Fruit fly (Drosophila melanogaster) whole organism, embryonic: ENCODE results near the gene Lgr1.

Experiments
- Blimp-1 ChIP-seq: fragments of 200-800 bp; sonication (Bioruptor generic); optimal IDR thresholded peaks from 3 replicates; lab custom pipeline; 2018; ENCODE audit warnings: missing biosample characterization, missing genetic modification characterization, mild to moderate bottlenecking, moderate library complexity, missing genetic modification reagents
- CG10147 ChIP-seq: fragments of 200-800 bp; sonication (Bioruptor generic); optimal IDR thresholded peaks from 2 replicates; lab custom pipeline; 2019; ENCODE audit warnings: missing biosample characterization, mild to moderate bottlenecking, missing genetic modification characterization, moderate library complexity
- CG10209 ChIP-seq: fragments of 200-800 bp; sonication (Bioruptor generic); optimal IDR thresholded peaks from 3 replicates; lab custom pipeline; 2017; ENCODE audit warnings: missing biosample characterization, mild to moderate bottlenecking, missing genetic modification characterization, missing genetic modification reagents
- CG10431 ChIP-seq: fragments of 200-800 bp; sonication (Bioruptor generic); optimal IDR thresholded peaks from 3 replicates; lab custom pipeline; 2018; ENCODE audit warnings: missing biosample characterization, mild to moderate bottlenecking, missing genetic modification characterization
- CG11504 ChIP-seq: fragments of 200-800 bp; sonication (Bioruptor generic); optimal IDR thresholded peaks from 3 replicates; lab custom pipeline; 2019; ENCODE audit warnings: missing biosample characterization, mild to moderate bottlenecking, missing genetic modification characterization, moderate library complexity
- CG12219 ChIP-seq: fragments of 200-800 bp; sonication (Bioruptor generic); optimal IDR thresholded peaks from 3 replicates; lab custom pipeline; 2018; ENCODE audit warnings: missing biosample characterization, mild to moderate bottlenecking, missing genetic modification characterization
- CG13296 ChIP-seq: fragments of 200-800 bp; sonication (Bioruptor generic); optimal IDR thresholded peaks from 3 replicates; lab custom pipeline; 2018; ENCODE audit warnings: missing biosample characterization, mild to moderate bottlenecking, missing genetic modification characterization
- CG13775 ChIP-seq: fragments of 200-800 bp; sonication (Bioruptor generic); optimal IDR thresholded peaks from 3 replicates; lab custom pipeline; 2017; ENCODE audit warnings: missing biosample characterization, mild to moderate bottlenecking, missing genetic modification characterization
- CG15696 ChIP-seq: fragments of 200-800 bp; sonication (Bioruptor generic); optimal IDR thresholded peaks from 2 replicates; lab custom pipeline; 2019; ENCODE audit warnings: missing biosample characterization, mild to moderate bottlenecking, missing genetic modification characterization, moderate library complexity
- CG17361 ChIP-seq: fragments of 200-800 bp; sonication (Bioruptor generic); IDR thresholded peaks from 3 replicates; pipeline ENCODE4 v1.3.6; 2022; ENCODE audit warnings: missing biosample characterization, missing genetic modification characterization
- CG18262 ChIP-seq: fragments of 200-800 bp; optimal IDR thresholded peaks from 3 replicates; lab custom pipeline; 2019; ENCODE audit warnings: missing biosample characterization, mild to moderate bottlenecking, missing genetic modification characterization, moderate library complexity
- CG18476 ChIP-seq: fragments of 200-800 bp; sonication (Bioruptor generic); optimal IDR thresholded peaks from 2 replicates; lab custom pipeline; 2016; ENCODE audit warnings: missing biosample characterization, mild to moderate bottlenecking, missing genetic modification characterization
- CG3065 ChIP-seq: fragments of 200-800 bp; sonication (Bioruptor generic); optimal IDR thresholded peaks from 2 replicates; lab custom pipeline; 2016; ENCODE audit warnings: missing biosample characterization, missing genetic modification characterization
- CG3407 ChIP-seq: fragments of 200-800 bp; sonication (Bioruptor generic); optimal IDR thresholded peaks from 2 replicates; lab custom pipeline; 2018; ENCODE audit warnings: missing biosample characterization, mild to moderate bottlenecking, missing genetic modification characterization
- CG4360 ChIP-seq: fragments of 200-800 bp; sonication (Bioruptor generic); IDR thresholded peaks from 2 replicates; pipeline ENCODE4 v1.3.6; 2022; ENCODE audit warnings: missing biosample characterization, missing genetic modification characterization
- CG5180 ChIP-seq: fragments of 200-800 bp; sonication (Bioruptor generic); optimal IDR thresholded peaks from 3 replicates; lab custom pipeline; 2017; ENCODE audit warnings: missing biosample characterization, missing genetic modification characterization, mild to moderate bottlenecking, moderate library complexity, missing genetic modification reagents
- CG6683 ChIP-seq: fragments of 200-800 bp; sonication (Bioruptor generic); optimal IDR thresholded peaks from 2 replicates; lab custom pipeline; 2017; ENCODE audit warnings: missing biosample characterization, mild to moderate bottlenecking, missing genetic modification characterization, missing genetic modification reagents
- CG9437 ChIP-seq: fragments of 200-800 bp; sonication (Bioruptor generic); optimal IDR thresholded peaks from 2 replicates; lab custom pipeline; 2018; ENCODE audit warnings: missing biosample characterization, mild to moderate bottlenecking, missing genetic modification characterization
- CoRest ChIP-seq: fragments of 200-800 bp; sonication (Bioruptor generic); optimal IDR thresholded peaks from 3 replicates; lab custom pipeline; 2018; ENCODE audit warnings: missing biosample characterization, mild to moderate bottlenecking, missing genetic modification characterization, moderate library complexity
- Mad ChIP-seq: fragments of 200-800 bp; sonication (Bioruptor generic); optimal IDR thresholded peaks from 2 replicates; lab custom pipeline; 2016; ENCODE audit warnings: missing biosample characterization, missing genetic modification characterization
- NFAT ChIP-seq: fragments of 200-800 bp; sonication (Bioruptor generic); IDR thresholded peaks from 2 replicates; pipeline ENCODE4 v1.3.6; 2022; ENCODE audit warnings: missing biosample characterization, missing genetic modification characterization
- PHDP ChIP-seq: fragments of 200-800 bp; sonication (Bioruptor generic); optimal IDR thresholded peaks from 3 replicates; lab custom pipeline; 2018; ENCODE audit warnings: missing biosample characterization, mild to moderate bottlenecking, missing genetic modification characterization, moderate library complexity
- Rfx ChIP-seq: fragments of 200-800 bp; sonication (Bioruptor generic); IDR thresholded peaks from 2 replicates; pipeline ENCODE4 v1.3.6; 2022; ENCODE audit warnings: missing biosample characterization, missing genetic modification characterization
- Scr ChIP-seq: fragments of 200-800 bp; sonication (Bioruptor generic); IDR thresholded peaks from 2 replicates; pipeline ENCODE4 v1.3.6; 2022; ENCODE audit warnings: missing biosample characterization, missing genetic modification characterization; ENCODE audit not compliant: partially characterized antibody
- Spps ChIP-seq: fragments of 200-800 bp; sonication (Bioruptor generic); optimal IDR thresholded peaks from 2 replicates; lab custom pipeline; 2018; ENCODE audit warnings: missing biosample characterization, mild to moderate bottlenecking, missing genetic modification characterization
- Sry-δ ChIP-seq: fragments of 200-800 bp; sonication (Bioruptor generic); optimal IDR thresholded peaks from 2 replicates; lab custom pipeline; 2016; ENCODE audit warnings: missing biosample characterization, missing genetic modification characterization
- ap ChIP-seq: fragments of 200-800 bp; sonication (Bioruptor generic); IDR thresholded peaks from 2 replicates; pipeline ENCODE4 v1.3.6; 2022; ENCODE audit warnings: missing biosample characterization, missing genetic modification characterization
- cato ChIP-seq: fragments of 200-800 bp; sonication (Bioruptor generic); optimal IDR thresholded peaks from 2 replicates; lab custom pipeline; 2016; ENCODE audit warnings: missing biosample characterization, missing genetic modification characterization, borderline replicate concordance
- chif ChIP-seq, 2 experiments: fragments of 200-800 bp; sonication (Bioruptor generic); optimal IDR thresholded peaks; 3 replicates each; lab custom pipeline; 2016; ENCODE audit warnings: missing biosample characterization in 2 of 2, missing genetic modification characterization in 2 of 2
- chm ChIP-seq: fragments of 200-800 bp; sonication (Bioruptor generic); IDR thresholded peaks from 2 replicates; pipeline ENCODE4 v1.3.6; 2022; ENCODE audit warnings: missing biosample characterization, missing genetic modification characterization
- crc ChIP-seq: fragments of 200-800 bp; sonication (Bioruptor generic); optimal IDR thresholded peaks from 2 replicates; lab custom pipeline; 2016; ENCODE audit warnings: missing biosample characterization, missing genetic modification characterization
- dm ChIP-seq: fragments of 200-800 bp; sonication (Bioruptor generic); optimal IDR thresholded peaks from 3 replicates; lab custom pipeline; 2016; ENCODE audit warnings: missing biosample characterization, missing genetic modification characterization
- ewg ChIP-seq: fragments of 200-800 bp; sonication (Bioruptor generic); optimal IDR thresholded peaks from 3 replicates; lab custom pipeline; 2017; ENCODE audit warnings: mild to moderate bottlenecking, missing biosample characterization, missing genetic modification reagents, missing genetic modification characterization
- fd3F ChIP-seq: fragments of 200-800 bp; sonication (Bioruptor generic); optimal IDR thresholded peaks from 2 replicates; lab custom pipeline; 2018; ENCODE audit warnings: missing biosample characterization, mild to moderate bottlenecking, missing genetic modification characterization, moderate library complexity
- fd96Cb ChIP-seq: fragments of 200-800 bp; sonication (Bioruptor generic); optimal IDR thresholded peaks from 2 replicates; lab custom pipeline; 2018; ENCODE audit warnings: missing biosample characterization, mild to moderate bottlenecking, missing genetic modification characterization, moderate library complexity
- gce ChIP-seq: fragments of 200-800 bp; sonication (Bioruptor generic); IDR thresholded peaks from 3 replicates; pipeline ENCODE4 v1.3.6; 2022; ENCODE audit warnings: missing biosample characterization, missing genetic modification characterization
- h ChIP-seq: fragments of >200 bp; optimal IDR thresholded peaks from 2 replicates; lab custom pipeline; 2017
- her ChIP-seq: fragments of 200-800 bp; sonication (Bioruptor generic); optimal IDR thresholded peaks from 2 replicates; lab custom pipeline; 2016; ENCODE audit warnings: missing biosample characterization, missing genetic modification characterization
- insv ChIP-seq, 2 experiments: fragments of 200-800 bp; sonication (Bioruptor generic); optimal IDR thresholded peaks; 3 replicates each; lab custom pipeline; 2016 to 2018; ENCODE audit warnings: missing biosample characterization in 2 of 2, missing genetic modification characterization in 2 of 2
- lbe ChIP-seq: fragments of 200-800 bp; sonication (Bioruptor generic); optimal IDR thresholded peaks from 2 replicates; lab custom pipeline; 2016; ENCODE audit warnings: missing biosample characterization, mild to moderate bottlenecking, missing genetic modification characterization
- lmd ChIP-seq: fragments of 200-800 bp; sonication (Bioruptor generic); IDR thresholded peaks from 2 replicates; pipeline ENCODE4 v1.3.6; 2022; ENCODE audit warnings: missing biosample characterization, missing genetic modification characterization
- onecut ChIP-seq: fragments of 200-800 bp; sonication (Bioruptor generic); IDR thresholded peaks from 2 replicates; pipeline ENCODE4 v1.3.6; 2022; ENCODE audit warnings: missing biosample characterization, missing genetic modification characterization
- p53 ChIP-seq: fragments of 200-800 bp; sonication (Bioruptor generic); optimal IDR thresholded peaks from 2 replicates; lab custom pipeline; 2016; ENCODE audit warnings: missing biosample characterization, missing genetic modification characterization
- phol ChIP-seq: fragments of 200-800 bp; sonication (Bioruptor generic); optimal IDR thresholded peaks from 3 replicates; lab custom pipeline; 2018; ENCODE audit warnings: missing biosample characterization, mild to moderate bottlenecking, missing genetic modification characterization, moderate library complexity
- prd ChIP-seq, 3 experiments: fragments of >200 bp in 2 of 3; fragments of 200-800 bp in 1 of 3; sonication (Bioruptor generic) in 1 of 3; optimal IDR thresholded peaks in 2 of 3; IDR thresholded peaks in 1 of 3; 2 replicates in 2 of 3; 3 replicates in 1 of 3; pipeline versions ENCODE4 v1.3.6 to Lab custom; 2017 to 2022; ENCODE audit warnings: missing biosample characterization in 1 of 3, missing genetic modification characterization in 1 of 3
- sc ChIP-seq, 3 experiments: fragments of >200 bp in 2 of 3; fragments of 200-800 bp in 1 of 3; sonication (Bioruptor generic) in 1 of 3; optimal IDR thresholded peaks; 2 replicates in 2 of 3; 3 replicates in 1 of 3; lab custom pipeline; 2017; ENCODE audit warnings: mild to moderate bottlenecking in 1 of 3, missing biosample characterization in 1 of 3, missing genetic modification characterization in 1 of 3, missing genetic modification reagents in 1 of 3
- sd ChIP-seq: fragments of 200-800 bp; sonication (Bioruptor generic); optimal IDR thresholded peaks from 3 replicates; lab custom pipeline; 2018; ENCODE audit warnings: missing biosample characterization, mild to moderate bottlenecking, missing genetic modification characterization, moderate library complexity
- usp ChIP-seq: fragments of >200 bp; optimal IDR thresholded peaks from 2 replicates; lab custom pipeline; 2017; ENCODE audit warnings: missing biosample characterization, missing genetic modification characterization

The Lgr1 gene

DNA sequence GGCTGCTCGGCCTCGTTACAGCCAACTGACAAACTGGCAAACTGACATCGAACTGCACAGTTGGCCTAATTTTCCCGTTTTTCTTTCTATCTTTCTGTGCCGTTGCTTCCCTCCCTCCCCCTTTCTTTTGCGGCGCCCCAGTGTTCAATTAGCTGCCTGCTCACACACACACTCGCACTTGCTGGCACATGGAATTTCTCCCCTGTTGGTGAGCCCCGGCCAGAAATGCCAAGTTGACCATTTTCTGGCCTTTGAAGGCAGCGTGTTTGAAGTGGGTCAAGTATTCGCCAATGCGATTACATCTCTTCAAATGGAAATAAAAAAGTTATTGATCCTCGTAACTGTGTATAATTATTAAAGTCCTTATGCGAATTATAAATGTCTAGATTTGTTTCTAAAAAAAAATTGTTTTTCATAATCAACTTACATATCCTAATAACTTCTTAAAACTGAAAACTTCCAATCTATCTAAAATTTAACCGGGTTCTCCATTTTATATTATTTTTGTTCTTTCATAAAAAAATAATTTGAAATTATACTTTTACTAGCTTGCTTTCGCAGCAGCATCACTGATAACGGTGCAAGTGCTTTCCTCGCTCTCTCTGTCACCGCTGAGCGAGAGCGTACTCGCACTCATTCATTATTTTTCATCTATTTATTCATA is 44.8 kb upstream of the Lgr1 start (continued):
- TF ChIP-seq lbe (no peak), ewg (GFP tag; lab: Kevin White, UChicago) (peak; percentile 16), CG11504 (peak; percentile 71), CG5180 (GFP tag; lab: Kevin White, UChicago) (peak; percentile 52), fd3F (no peak), chif (GFP tag; optimal IDR thresholded peaks at IDR 0.05; lab: Kevin White, UChicago) (peak in 1 of 2 experiments; percentile 10), usp (GFP tag; lab: Kevin White, UChicago) (no peak), Mad (GFP tag; lab: Kevin White, UChicago) (no peak), PHDP (tag; lab: Kevin White, UChicago) (peak; percentile 22), Rfx (GFP tag; lab: Robert Waterston, UW) (no peak), CG10209 (peak; percentile 38), Spps (tag; lab: Kevin White, UChicago) (peak; percentile 32), prd (optimal IDR thresholded peaks at IDR 0.05; lab: Kevin White, UChicago) (no peak), prd (GFP tag; IDR thresholded peaks at IDR 0.05; lab: Robert Waterston, UW) (0 out of 3 replicates have a peak, but pooled peaks have one; percentile 38), ap (GFP tag; lab: Robert Waterston, UW) (no peak), insv (GFP tag; optimal IDR thresholded peaks at IDR 0.05; lab: Kevin White, UChicago) (peak in 1 of 2 experiments; percentile 15), fd96Cb (peak; percentile 40), Sry-δ (GFP tag; lab: Kevin White, UChicago) (peak; percentile 5), dm (peak; percentile 22), CG18476 (no peak), CG10431 (GFP tag; lab: Kevin White, UChicago) (peak; percentile 27), CG13775 (GFP tag; lab: Kevin White, UChicago) (peak; percentile 21), crc (GFP tag; lab: Kevin White, UChicago) (no peak), Scr (0 out of 2 replicates have a peak, but pooled peaks have one; percentile 0), CG9437 (GFP tag; lab: Kevin White, UChicago) (peak; percentile 61), CoRest (peak; percentile 63), CG6683 (GFP tag; lab: Kevin White, UChicago) (no peak), gce (no peak), Blimp-1 (GFP tag; lab: Kevin White, UChicago) (peak; percentile 56), NFAT (GFP tag; lab: Robert Waterston, UW) (no peak), onecut (GFP tag; lab: Robert Waterston, UW) (peak; percentile 7; the same call in 1 of the 2 replicates), CG18262 (tag; lab: Kevin White, UChicago) (peak; percentile 85), p53 (peak; percentile 3), CG3407 (GFP tag; lab: Kevin White, UChicago) (peak; percentile 1), CG13296 (GFP tag; lab: Kevin White, UChicago) (peak; percentile 3), lmd (GFP tag; lab: Robert Waterston, UW) (peak; percentile 32; the same call in 1 of the 2 replicates), cato (peak; percentile 9), sc (optimal IDR thresholded peaks at IDR 0.05; lab: Kevin White, UChicago) (no peak), sc (GFP tag; optimal IDR thresholded peaks at IDR 0.05; lab: Kevin White, UChicago) (peak; percentile 31), sd (tag; lab: Kevin White, UChicago) (peak; percentile 76), phol (peak; percentile 71), her (no peak), CG4360 (GFP tag; lab: Robert Waterston, UW) (no peak), CG15696 (tag; lab: Kevin White, UChicago) (peak; percentile 17), CG17361 (no peak), chm (GFP tag; lab: Robert Waterston, UW) (no peak), CG12219 (peak; percentile 6), h (lab: Kevin White, UChicago) (no peak), CG10147 (peak; percentile 40), CG3065 (GFP tag; lab: Kevin White, UChicago) (no peak)
